Worm (Caenorhabditis elegans): ENCODE results near the gene sqv-3.

DNA sequence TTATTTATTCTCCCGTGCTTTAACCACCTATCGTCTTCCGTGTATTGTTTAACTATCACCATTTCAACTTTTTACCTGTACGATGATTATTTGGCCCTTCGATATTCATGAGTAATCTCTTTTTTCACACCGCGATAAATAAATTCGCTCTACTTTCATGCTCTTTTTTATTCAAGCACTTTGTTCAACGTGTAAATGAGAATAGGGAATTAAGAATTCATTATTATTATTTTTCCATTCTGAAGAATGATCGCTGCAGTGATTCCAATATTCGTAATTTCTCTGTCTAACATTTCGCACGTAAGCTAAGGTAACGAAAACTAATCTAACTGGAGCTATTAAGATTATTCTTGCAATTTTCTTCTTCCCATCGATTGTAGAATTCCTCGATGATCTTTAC is 31.5 kb downstream of the sqv-3 start, which contains the start of gene T05G5.4:
- TF ChIP-seq pag-3 (tag; optimal IDR thresholded peaks at IDR 0.05; ENCODE audit: borderline replicate concordance) (no peak), ztf-16 (tag; optimal IDR thresholded peaks at IDR 0.05) (no peak), pros-1 (tag; optimal IDR thresholded peaks at IDR 0.05) (no peak), hlh-15 (tag; optimal IDR thresholded peaks at IDR 0.05) (no peak), dve-1 (tag; optimal IDR thresholded peaks at IDR 0.05) (no peak), dmd-4 (tag; optimal IDR thresholded peaks at IDR 0.05; ENCODE audit: borderline replicate concordance) (no peak), ahr-1 (tag; optimal IDR thresholded peaks at IDR 0.05) (no peak), K02D7.2 (tag; optimal IDR thresholded peaks at IDR 0.05) (no peak), sdc-2 (tag; optimal IDR thresholded peaks at IDR 0.05) (no peak)
